Fruit fly (Drosophila melanogaster): Measurements from ENCODE around the gene sofe.

The sofe gene

DNA sequence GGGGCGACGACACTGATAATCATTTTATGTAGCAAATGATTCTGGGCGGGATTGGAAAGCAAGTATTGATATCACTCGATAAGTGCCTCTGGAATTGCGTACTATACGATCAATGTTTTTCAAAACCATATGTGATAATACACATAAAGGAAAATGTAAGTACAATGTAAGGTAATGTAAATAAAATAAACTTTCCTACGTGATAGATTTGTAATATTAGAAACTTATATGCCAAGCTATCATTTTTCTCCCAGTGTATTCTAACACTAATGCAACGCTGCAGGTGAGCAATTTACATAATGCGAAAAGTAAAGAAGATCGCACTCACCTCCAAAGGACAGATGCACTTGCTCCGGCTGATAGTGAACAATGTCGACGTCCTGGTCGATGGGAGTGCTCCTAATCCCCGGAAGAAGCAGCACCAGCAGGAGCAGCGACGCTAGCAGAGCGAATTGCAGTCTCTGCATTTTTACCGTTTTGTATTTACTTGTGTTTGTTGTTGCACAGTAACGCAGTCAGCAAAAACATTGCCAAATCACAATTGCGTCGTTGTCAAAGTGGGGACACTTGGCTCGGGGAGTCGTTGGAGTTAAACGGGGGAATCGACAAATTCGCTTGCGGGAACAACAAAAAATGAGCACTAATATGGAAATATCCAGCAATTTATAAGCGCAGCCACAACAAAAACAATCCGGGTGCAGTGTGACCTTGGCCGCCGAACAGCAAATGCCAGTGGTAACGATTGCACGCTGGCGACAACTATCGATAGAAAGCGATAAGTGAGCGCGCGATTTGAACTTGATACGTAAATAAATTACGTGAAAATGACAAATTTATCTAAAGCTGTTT lies 20.1 kb upstream of the sofe start, which contains the start of gene CG1637 (continued):
- TF ChIP-seq CG4707 (GFP tag; optimal IDR thresholded peaks at IDR 0.05), result no peak
- no peak for TF ChIP-seq CkIIα-i1 (GFP tag; IDR thresholded peaks at IDR 0.05)
- TF ChIP-seq luna (GFP tag; optimal IDR thresholded peaks at IDR 0.05), result no peak
- TF ChIP-seq salm (tag; optimal IDR thresholded peaks at IDR 0.05), result no peak
- TF ChIP-seq CG4854 (GFP tag; optimal IDR thresholded peaks at IDR 0.05), result no peak
- TF ChIP-seq tx (GFP tag; optimal IDR thresholded peaks at IDR 0.05), result no peak
- peak; percentile 20 for TF ChIP-seq Ets97D (GFP tag; optimal IDR thresholded peaks at IDR 0.05)
- TF ChIP-seq CG10267 (tag; optimal IDR thresholded peaks at IDR 0.05), result no peak
- TF ChIP-seq exex (tag; optimal IDR thresholded peaks at IDR 0.05), result no peak
- TF ChIP-seq ham (GFP tag; IDR thresholded peaks at IDR 0.05), result no peak
- TF ChIP-seq twi (tag; optimal IDR thresholded peaks at IDR 0.05), result no peak
- no peak for TF ChIP-seq CG6813 (GFP tag; optimal IDR thresholded peaks at IDR 0.05)
- no peak for TF ChIP-seq CG32532 (GFP tag; IDR thresholded peaks at IDR 0.05)
- peak; percentile 89 for TF ChIP-seq CG4360 (GFP tag; IDR thresholded peaks at IDR 0.05)
- TF ChIP-seq br (optimal IDR thresholded peaks at IDR 0.05), result no peak
- no peak for TF ChIP-seq bowl (GFP tag; IDR thresholded peaks at IDR 0.05)
- no peak for TF ChIP-seq sens-2 (GFP tag; IDR thresholded peaks at IDR 0.05)
- no peak for TF ChIP-seq odd (GFP tag; optimal IDR thresholded peaks at IDR 0.05)
- no peak for TF ChIP-seq Fer2 (tag; optimal IDR thresholded peaks at IDR 0.05)
- no peak for TF ChIP-seq GATAe (GFP tag; conservative IDR thresholded peaks at IDR 0.05)
- TF ChIP-seq CG3407 (GFP tag; optimal IDR thresholded peaks at IDR 0.05), result no peak
- TF ChIP-seq CG7556 (GFP tag; optimal IDR thresholded peaks at IDR 0.05), result no peak
- no peak for TF ChIP-seq pros (GFP tag; optimal IDR thresholded peaks at IDR 0.05)
- peak; percentile 6 for TF ChIP-seq az2 (GFP tag; optimal IDR thresholded peaks at IDR 0.05)
- TF ChIP-seq gcm2 (GFP tag; optimal IDR thresholded peaks at IDR 0.05), result no peak
- TF ChIP-seq HmgD (GFP tag; optimal IDR thresholded peaks at IDR 0.05), result no peak
- peak; percentile 72 for TF ChIP-seq Dll (GFP tag; IDR thresholded peaks at IDR 0.05; ENCODE audit: partially characterized antibody)
- peak; percentile 75 for TF ChIP-seq CG9797 (GFP tag; optimal IDR thresholded peaks at IDR 0.05)
- peak; percentile 16 for TF ChIP-seq CG14710 (tag; optimal IDR thresholded peaks at IDR 0.05)
- TF ChIP-seq CG16863 (GFP tag; optimal IDR thresholded peaks at IDR 0.05), result no peak
- TF ChIP-seq kah (GFP tag; optimal IDR thresholded peaks at IDR 0.05), result no peak
- TF ChIP-seq CG3065 (GFP tag; optimal IDR thresholded peaks at IDR 0.05), result no peak
- 0 out of 3 replicates have a peak, but pooled peaks have one; percentile 8 for TF ChIP-seq row (GFP tag; IDR thresholded peaks at IDR 0.05)
- TF ChIP-seq BtbVII (GFP tag; optimal IDR thresholded peaks at IDR 0.05), result no peak
- TF ChIP-seq knrl (GFP tag; IDR thresholded peaks at IDR 0.05; ENCODE audit: partially characterized antibody), result peak; percentile 66
- TF ChIP-seq CG34422 (GFP tag; IDR thresholded peaks at IDR 0.05), result no peak
- TF ChIP-seq CG14441 (GFP tag; IDR thresholded peaks at IDR 0.05), result no peak
- no peak for TF ChIP-seq p53 (GFP tag; optimal IDR thresholded peaks at IDR 0.05)
- peak; percentile 57; the same call in 1 of the 3 replicates for TF ChIP-seq CG14860 (GFP tag; IDR thresholded peaks at IDR 0.05; ENCODE audit: partially characterized antibody)
- TF ChIP-seq CG15696 (tag; optimal IDR thresholded peaks at IDR 0.05), result no peak
- no peak for TF ChIP-seq CG34376 (GFP tag; optimal IDR thresholded peaks at IDR 0.05)
- no peak for TF ChIP-seq Hr51 (GFP tag; optimal IDR thresholded peaks at IDR 0.05)
- no peak for TF ChIP-seq CG11696 (GFP tag; IDR thresholded peaks at IDR 0.05)
- no peak for TF ChIP-seq Dad (GFP tag; optimal IDR thresholded peaks at IDR 0.05)
- TF ChIP-seq CG13296 (GFP tag; optimal IDR thresholded peaks at IDR 0.05), result no peak
- no peak for TF ChIP-seq CG6689 (GFP tag; IDR thresholded peaks at IDR 0.05)
- TF ChIP-seq Sox100B (GFP tag; optimal IDR thresholded peaks at IDR 0.05), result no peak
- TF ChIP-seq CG12391 (tag; optimal IDR thresholded peaks at IDR 0.05), result no peak
- no peak for TF ChIP-seq gsb (GFP tag; IDR thresholded peaks at IDR 0.05)
- TF ChIP-seq Poxn (GFP tag; IDR thresholded peaks at IDR 0.05), result no peak
